Worm (Caenorhabditis elegans) whole organism, L4 larva: ENCODE results near the gene Y54E2A.5.

Source experiments
- ceh-82 ChIP-seq: sonication (generic microtip); optimal IDR thresholded peaks from 2 replicates; lab custom pipeline; 2017; ENCODE audit warnings: missing biosample characterization, missing genetic modification characterization
- dmd-9 ChIP-seq: fragments of 200-800 bp; sonication (Bioruptor generic); IDR thresholded peaks from 2 replicates; pipeline ENCODE4 v1.3.6; 2022; ENCODE audit warnings: missing genetic modification reagents, missing genetic modification characterization, missing compliant biosample characterization
- hmg-1.1 ChIP-seq: fragments of 200-800 bp; sonication (Bioruptor generic); IDR thresholded peaks from 2 replicates; pipeline ENCODE4 v1.3.6; 2022; ENCODE audit warnings: missing genetic modification reagents, missing genetic modification characterization, missing compliant biosample characterization
- mes-2 ChIP-seq: sonication (generic microtip); optimal IDR thresholded peaks from 2 replicates; lab custom pipeline; 2016; ENCODE audit warnings: missing genotype, mild to moderate bottlenecking, missing genetic modification characterization, missing compliant biosample characterization; ENCODE audit not compliant: poor library complexity, severe bottlenecking
- nhr-237 ChIP-seq: sonication (generic microtip); optimal IDR thresholded peaks from 2 replicates; lab custom pipeline; 2017; ENCODE audit warnings: missing biosample characterization, missing genetic modification characterization
- nhr-28 ChIP-seq: fragments of 150-350 bp; optimal IDR thresholded peaks from 2 replicates; lab custom pipeline; 2014; ENCODE audit warnings: missing biosample characterization, missing genetic modification characterization
- nhr-76 ChIP-seq: fragments of 150-350 bp; optimal IDR thresholded peaks from 2 replicates; lab custom pipeline; 2014; ENCODE audit warnings: missing biosample characterization, missing genetic modification characterization
- nhr-77 ChIP-seq: fragments of 150-350 bp; optimal IDR thresholded peaks from 2 replicates; lab custom pipeline; 2014; ENCODE audit warnings: missing biosample characterization, missing genetic modification characterization
- pqm-1 ChIP-seq: sonication (generic microtip); optimal IDR thresholded peaks from 2 replicates; lab custom pipeline; 2017; ENCODE audit warnings: missing biosample characterization, missing genetic modification characterization
- ztf-11 ChIP-seq: fragments of 150-350 bp; optimal IDR thresholded peaks from 2 replicates; lab custom pipeline; 2014; ENCODE audit warnings: missing biosample characterization, missing genetic modification characterization

DNA sequence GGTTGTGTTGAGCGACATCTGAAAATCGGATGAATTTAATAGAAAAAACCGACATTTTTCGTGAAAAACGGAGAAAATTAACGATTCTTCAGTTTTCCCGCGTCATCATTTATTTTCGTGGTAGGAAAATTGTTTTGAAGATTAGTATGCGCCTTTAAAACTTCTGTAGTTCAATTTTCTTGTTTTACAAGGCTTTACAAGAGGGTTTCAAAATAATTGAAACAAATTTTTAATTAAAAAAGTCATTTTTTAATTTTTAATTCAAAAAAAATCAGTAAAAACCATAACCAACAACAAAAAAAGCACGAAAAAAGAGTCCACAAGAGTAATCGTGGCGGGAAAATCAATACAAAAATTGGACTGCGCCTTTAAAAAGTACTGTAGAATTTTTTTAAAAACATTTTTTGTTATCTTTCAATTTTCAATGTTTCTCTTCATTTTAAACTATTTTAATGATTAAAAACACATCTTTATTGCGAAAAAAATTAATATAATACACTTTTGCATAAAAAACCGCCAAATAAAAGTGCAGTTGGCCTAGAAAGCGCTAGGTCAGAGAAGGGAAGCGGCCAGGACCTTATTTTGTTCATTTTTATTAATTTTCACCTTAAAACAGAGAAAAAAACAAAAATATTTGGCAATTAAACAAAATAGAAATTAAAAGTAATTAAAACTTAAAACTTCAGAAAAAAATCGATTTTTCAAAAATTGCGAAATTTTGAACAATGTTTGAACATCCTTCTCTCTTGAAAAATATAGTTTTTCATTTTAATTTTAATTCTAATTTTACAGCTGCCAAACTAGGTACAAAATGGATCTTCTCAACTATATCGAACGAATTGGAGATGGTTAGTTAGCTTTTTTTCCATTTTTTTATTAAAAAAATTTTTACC lies 3.5 kb downstream of the Y54E2A.5 start, which contains the start of the genes tac-1 and Y54E2A.4:
- TF ChIP-seq ztf-11 (tag; lab: Kevin White, UChicago) (no peak), hmg-1.1 (GFP tag; lab: Robert Waterston, UW) (no peak), nhr-28 (tag; lab: Kevin White, UChicago) (no peak), nhr-77 (no peak), mes-2 (tag; lab: Kevin White, UChicago) (peak; percentile 67), nhr-237 (tag; lab: Kevin White, UChicago) (no peak), ceh-82 (no peak), pqm-1 (tag; lab: Kevin White, UChicago) (no peak), nhr-76 (tag; lab: Kevin White, UChicago) (no peak), dmd-9 (GFP tag; lab: Robert Waterston, UW) (no peak)
